Fruit fly (Drosophila melanogaster): ENCODE measurements around the gene nmd.

The nmd gene

DNA sequence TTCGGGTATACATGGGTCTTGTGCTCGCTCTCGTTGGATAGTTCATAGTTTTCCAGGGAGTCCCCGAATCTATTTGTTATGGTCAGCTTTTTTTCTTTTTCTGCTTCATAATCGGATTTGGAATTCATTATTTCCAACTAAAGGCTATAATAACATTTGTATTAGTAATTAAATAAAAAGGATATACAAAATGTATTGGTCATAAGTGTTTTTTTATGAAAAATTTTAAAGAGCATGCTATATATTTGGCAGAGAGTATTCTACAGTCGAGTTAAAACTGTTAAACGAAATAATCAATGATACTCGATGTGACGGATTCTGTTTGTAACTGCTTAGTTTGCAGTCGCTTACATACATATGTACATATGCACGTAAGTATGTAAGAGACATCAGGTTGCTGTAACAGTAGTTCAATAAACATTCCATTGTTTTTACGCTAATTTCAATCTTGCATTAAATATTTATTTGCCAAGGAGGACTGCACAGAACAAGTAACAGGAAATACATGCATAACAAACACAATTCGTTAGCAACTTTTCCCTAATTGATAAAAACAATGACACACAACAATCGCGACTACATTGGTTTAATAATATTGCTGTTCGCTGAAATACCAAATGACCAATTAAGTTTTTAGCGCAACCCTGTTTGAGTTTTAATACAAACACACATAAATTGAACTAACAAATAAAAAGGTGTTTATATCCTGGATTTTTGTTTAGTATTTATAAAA is 4.5 kb downstream of the nmd start:
- TF ChIP-seq D19B (GFP tag; optimal IDR thresholded peaks at IDR 0.05) (peak; percentile 40), onecut (GFP tag; IDR thresholded peaks at IDR 0.05) (peak; percentile 62), nerfin-1 (tag; optimal IDR thresholded peaks at IDR 0.05) (peak; percentile 6), fd96Cb (tag; optimal IDR thresholded peaks at IDR 0.05) (peak; percentile 9), bab2 (GFP tag; optimal IDR thresholded peaks at IDR 0.05) (no peak), phol (tag; optimal IDR thresholded peaks at IDR 0.05) (peak; percentile 5), Oli (tag; optimal IDR thresholded peaks at IDR 0.05) (peak; percentile 17), CG8089 (GFP tag; optimal IDR thresholded peaks at IDR 0.05) (no peak), Nf-YC (tag; optimal IDR thresholded peaks at IDR 0.05) (no peak), CG1792 (GFP tag; optimal IDR thresholded peaks at IDR 0.05) (no peak), tap (tag; optimal IDR thresholded peaks at IDR 0.05) (peak; percentile 6), CG18262 (tag; optimal IDR thresholded peaks at IDR 0.05) (peak; percentile 0), D19A (tag; optimal IDR thresholded peaks at IDR 0.05) (peak; percentile 90), CG13775 (GFP tag; optimal IDR thresholded peaks at IDR 0.05) (no peak), nmo (GFP tag; optimal IDR thresholded peaks at IDR 0.05) (peak; percentile 30), Med (GFP tag) (peak; percentile 39), CG31388 (GFP tag; optimal IDR thresholded peaks at IDR 0.05) (no peak), Meics (GFP tag; optimal IDR thresholded peaks at IDR 0.05) (peak; percentile 3), BEAF-32 (GFP tag; optimal IDR thresholded peaks at IDR 0.05) (no peak), HLH54F (GFP tag; optimal IDR thresholded peaks at IDR 0.05) (no peak), CG5245 (GFP tag; optimal IDR thresholded peaks at IDR 0.05) (no peak), unpg (GFP tag; optimal IDR thresholded peaks at IDR 0.05) (peak; percentile 30), eve (GFP tag; optimal IDR thresholded peaks at IDR 0.05) (peak in 1 of 2 experiments; percentile 41), Xbp1 (GFP tag; optimal IDR thresholded peaks at IDR 0.05) (peak; percentile 16), CG10147 (GFP tag; optimal IDR thresholded peaks at IDR 0.05) (no peak), danr (GFP tag; IDR thresholded peaks at IDR 0.05) (no peak), dpn (GFP tag; optimal IDR thresholded peaks at IDR 0.05) (peak in 1 of 2 experiments; percentile 8), hkb (optimal IDR thresholded peaks at IDR 0.05) (no peak), hkb (GFP tag; IDR thresholded peaks at IDR 0.05) (0 out of 2 replicates have a peak, but pooled peaks have one; percentile 13), wek (GFP tag; optimal IDR thresholded peaks at IDR 0.05) (no peak), CG13424 (tag; optimal IDR thresholded peaks at IDR 0.05) (peak; percentile 13), CG31365 (tag; optimal IDR thresholded peaks at IDR 0.05) (peak; percentile 55), CG12391 (tag; optimal IDR thresholded peaks at IDR 0.05) (peak; percentile 23), Max (GFP tag; optimal IDR thresholded peaks at IDR 0.05) (peak; percentile 37), Scr (GFP tag; IDR thresholded peaks at IDR 0.05; ENCODE audit: partially characterized antibody) (peak; percentile 28; the same call in 1 of the 2 replicates), Ssrp (tag; optimal IDR thresholded peaks at IDR 0.05) (peak; percentile 17), ttk (GFP tag; IDR thresholded peaks at IDR 0.05) (no peak), CG2120 (GFP tag; optimal IDR thresholded peaks at IDR 0.05) (peak; percentile 0), CG4617 (GFP tag; optimal IDR thresholded peaks at IDR 0.05; ENCODE audit: borderline replicate concordance) (peak; percentile 77), CG7357 (GFP tag; IDR thresholded peaks at IDR 0.05) (no peak), CG13287 (GFP tag; IDR thresholded peaks at IDR 0.05; ENCODE audit: partially characterized antibody) (0 out of 2 replicates have a peak, but pooled peaks have one; percentile 50), CG10979 (tag; optimal IDR thresholded peaks at IDR 0.05) (peak; percentile 29), Dfd (GFP tag; optimal IDR thresholded peaks at IDR 0.05) (no peak), CG10209 (GFP tag; optimal IDR thresholded peaks at IDR 0.05) (no peak), row (GFP tag; IDR thresholded peaks at IDR 0.05) (peak; percentile 47; the same call in 2 of the 3 replicates), CG14965 (GFP tag; optimal IDR thresholded peaks at IDR 0.05; ENCODE audit: borderline replicate concordance) (no peak), Ets65A (GFP tag) (no peak), CG17359 (tag; optimal IDR thresholded peaks at IDR 0.05) (peak; percentile 16), Myb (GFP tag; optimal IDR thresholded peaks at IDR 0.05) (no peak)
